Fruit fly (Drosophila melanogaster) ovary, adult (tissue): Measurements from ENCODE around the gene CG14882.

Experiments
- CG17801 ChIP-seq: fragments of 200-800 bp; optimal IDR thresholded peaks from 2 replicates; lab custom pipeline; 2019; ENCODE audit warnings: missing biosample characterization, mild to moderate bottlenecking, missing genetic modification characterization, moderate library complexity; ENCODE audit not compliant: partially characterized antibody

CG14882 gene

DNA sequence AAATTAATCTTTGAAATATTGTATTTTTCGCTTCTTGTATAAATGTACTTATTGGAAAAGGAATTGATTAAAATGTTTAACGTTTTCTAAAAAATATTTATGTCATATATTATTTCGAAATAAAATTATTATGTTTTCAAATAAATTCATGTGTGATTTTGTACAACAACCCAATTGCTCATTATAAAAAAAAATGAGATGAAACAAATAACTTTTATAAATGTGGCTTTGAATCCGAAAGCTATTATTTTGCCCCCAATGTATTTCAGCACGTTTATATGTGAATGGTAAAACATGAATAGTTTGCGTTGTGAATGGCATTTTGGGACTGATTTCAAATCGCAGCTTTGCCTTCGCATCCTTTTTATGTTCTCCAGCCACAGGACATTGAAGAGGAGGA, 8.4 kb upstream of the CG14882 start, which contains the start of gene CG14881:
TSS of gene CG14881 (plus strand) at position 301 of the 400 bp plus-strand sequence.
- no peak for TF ChIP-seq CG17801 (GFP tag; lab: Kevin White, UChicago)

DNA sequence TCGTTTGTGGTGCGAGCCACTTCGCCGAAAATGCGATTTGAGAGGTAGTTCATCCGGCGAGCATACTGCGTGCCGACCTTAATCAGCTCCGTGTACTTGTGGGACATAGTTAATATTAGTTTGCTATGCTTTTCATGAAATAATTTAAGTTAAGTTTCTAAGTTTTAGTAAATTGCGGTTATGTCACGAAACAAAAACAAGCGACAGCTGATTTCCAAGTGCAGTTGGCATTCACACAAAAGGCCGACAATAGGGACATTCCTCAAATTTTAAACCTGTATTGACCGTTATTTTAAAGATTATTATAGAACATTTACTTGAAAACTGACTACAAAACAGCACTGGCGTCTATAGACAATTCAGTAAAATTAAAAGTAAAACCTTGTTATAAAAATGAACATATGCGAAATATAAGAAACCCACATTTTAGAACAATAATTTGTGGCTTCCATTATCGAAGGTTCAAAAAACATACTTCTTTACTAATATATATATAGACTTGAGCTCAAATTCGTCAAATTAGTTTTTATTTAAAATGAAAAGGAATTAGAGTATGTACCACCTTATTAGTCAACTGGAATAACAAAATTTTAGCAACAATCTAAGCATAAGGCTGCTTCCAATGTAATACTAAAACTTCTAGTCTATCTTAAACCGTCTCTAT, 6.5 kb upstream of the CG14882 start, which contains the start of gene mRpS33:
TSS of gene mRpS33 (minus strand) at position 224 of the 664 bp plus-strand sequence.
- no peak for TF ChIP-seq CG17801 (GFP tag; lab: Kevin White, UChicago)

- TF ChIP-seq CG17801 (GFP tag; lab: Kevin White, UChicago): peak; percentile 61
Measured at dm6 chr3R:16441367-16441923, 1.6 kb upstream of the CG14882 start, which contains the start of gene ema. Gene ema (minus strand): TSS chr3R:16441661.

dm6 chr3R:16446836-16447235, 3.8 kb downstream of the CG14882 start:
- TF ChIP-seq CG17801 (GFP tag; lab: Kevin White, UChicago): no peak

DNA sequence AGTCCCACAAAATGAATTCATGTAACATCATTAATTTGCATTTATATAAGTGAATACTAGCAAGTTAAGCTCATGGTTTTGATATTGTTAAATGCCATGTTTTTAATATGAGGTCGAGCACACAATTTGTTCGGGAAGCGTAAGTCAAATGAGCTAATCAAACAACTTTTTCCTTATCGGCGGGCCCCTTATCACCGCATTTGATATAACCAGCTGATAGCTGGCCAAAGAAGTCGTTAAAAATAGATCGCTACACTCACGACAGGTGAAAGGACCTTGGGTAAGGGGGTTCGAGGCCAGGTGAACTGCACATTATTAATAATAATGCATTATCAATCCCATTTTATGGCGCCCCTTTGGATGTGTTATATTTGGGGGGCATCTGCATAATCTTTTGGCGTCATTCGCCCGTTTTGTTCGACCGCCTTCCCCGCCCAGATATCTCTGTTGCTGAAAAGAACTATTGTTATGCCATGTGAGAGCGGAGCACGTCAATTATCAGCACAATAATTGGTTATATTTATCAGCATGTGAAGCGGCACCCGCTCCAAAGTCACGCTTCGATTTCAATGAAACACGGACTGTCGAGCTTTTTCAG, 4.5 kb downstream of the CG14882 start:
- no peak for TF ChIP-seq CG17801 (GFP tag; lab: Kevin White, UChicago)

- TF ChIP-seq CG17801 (GFP tag; lab: Kevin White, UChicago): peak; percentile 15
Measured at dm6 chr3R:16448378-16449134, 5.5 kb downstream of the CG14882 start.

DNA sequence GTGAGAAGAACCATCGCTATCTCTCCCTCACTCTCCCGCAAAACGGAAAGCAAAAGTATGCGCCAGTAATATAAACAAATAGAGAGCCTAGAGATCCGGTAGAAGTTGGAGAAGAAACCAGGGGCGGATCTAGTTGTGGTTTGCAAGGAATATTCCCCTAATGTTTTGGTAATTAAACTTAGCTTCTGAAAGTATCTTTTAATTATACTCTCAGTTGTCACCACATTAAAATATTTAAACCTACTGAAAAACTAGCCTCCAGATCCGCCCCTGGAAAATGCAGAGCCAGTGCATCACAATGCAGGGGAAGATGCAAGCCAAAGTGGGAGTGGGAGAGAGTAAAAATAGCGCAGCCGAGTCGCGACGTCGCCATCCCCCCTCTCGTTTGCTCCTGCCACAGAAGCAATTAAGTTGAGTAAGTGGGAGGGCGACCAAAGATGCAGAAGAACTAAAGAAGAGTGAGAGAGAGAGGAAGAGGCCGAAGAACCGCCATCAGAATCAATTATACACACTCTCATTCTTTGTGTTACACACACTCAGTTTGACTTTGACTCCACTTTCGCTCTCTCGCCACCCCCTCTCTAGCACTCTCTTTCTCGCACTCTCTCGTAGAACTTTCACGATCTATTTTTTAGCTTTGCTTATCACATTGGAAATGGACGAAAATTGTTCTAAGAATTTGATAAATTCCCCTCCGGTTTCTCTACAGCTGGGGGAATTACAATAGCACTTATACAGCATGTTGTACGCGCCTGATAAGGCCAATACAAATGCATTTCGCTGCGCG, 6.4 kb downstream of the CG14882 start:
- peak; percentile 95 for TF ChIP-seq CG17801 (GFP tag; lab: Kevin White, UChicago)

- peak; percentile 39 for TF ChIP-seq CG17801 (GFP tag; lab: Kevin White, UChicago)
Measured at dm6 chr3R:16452954-16453587, 10.1 kb downstream of the CG14882 start.

- peak; percentile 1 for TF ChIP-seq CG17801 (GFP tag; lab: Kevin White, UChicago)
Measured at dm6 chr3R:16453597-16453996, 10.6 kb downstream of the CG14882 start, which contains the start of gene Pak3. Gene Pak3 (minus strand): TSS chr3R:16453821.

DNA sequence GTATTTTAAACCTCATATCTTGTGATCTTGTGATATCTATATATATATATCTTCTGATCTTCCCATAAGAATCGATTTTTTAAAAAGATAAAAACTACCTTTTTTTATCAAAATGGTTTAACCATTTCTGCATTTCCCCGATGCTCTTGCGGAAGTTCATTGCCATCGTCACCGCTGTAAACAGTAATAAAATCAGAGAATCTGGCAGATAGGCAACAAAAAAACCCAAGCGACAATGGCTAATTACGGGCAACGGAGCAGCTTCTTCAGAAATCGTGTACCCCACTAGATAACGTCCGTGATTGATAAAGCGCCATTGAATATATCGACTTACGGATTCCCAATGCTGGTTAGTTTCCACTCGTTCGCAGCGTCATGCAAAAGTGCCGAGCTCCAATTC, 11.2 kb downstream of the CG14882 start, which contains the start of gene CG10405:
TSS of gene CG10405 (plus strand) at position 301 of the 400 bp plus-strand sequence.
- no peak for TF ChIP-seq CG17801 (GFP tag; lab: Kevin White, UChicago)

DNA sequence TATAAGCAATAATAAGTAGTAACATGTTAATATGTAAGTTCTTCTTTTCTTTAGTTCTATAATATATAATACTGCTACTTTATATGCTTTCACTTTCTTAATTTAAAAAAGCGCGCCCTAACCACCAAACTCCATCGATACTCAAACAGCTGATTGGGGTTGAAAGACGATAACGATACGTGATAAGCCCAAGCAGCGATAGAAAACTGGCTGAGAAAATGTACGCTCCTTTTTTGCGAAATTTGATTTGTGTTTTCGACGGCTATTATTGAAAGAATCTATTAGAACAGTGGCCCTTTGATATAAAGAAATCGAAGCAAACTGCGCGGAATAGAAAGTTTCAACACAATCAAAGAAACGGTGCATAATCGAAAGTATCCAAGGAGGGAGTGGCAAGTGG, 12.9 kb downstream of the CG14882 start, which contains the start of gene CG14883:
TSS of gene CG14883 (plus strand) at position 178 of the 400 bp plus-strand sequence.
- no peak for TF ChIP-seq CG17801 (GFP tag; lab: Kevin White, UChicago)

dm6 chr3R:16456607-16457006, 13.6 kb downstream of the CG14882 start:
- TF ChIP-seq CG17801 (GFP tag; lab: Kevin White, UChicago): no peak

DNA sequence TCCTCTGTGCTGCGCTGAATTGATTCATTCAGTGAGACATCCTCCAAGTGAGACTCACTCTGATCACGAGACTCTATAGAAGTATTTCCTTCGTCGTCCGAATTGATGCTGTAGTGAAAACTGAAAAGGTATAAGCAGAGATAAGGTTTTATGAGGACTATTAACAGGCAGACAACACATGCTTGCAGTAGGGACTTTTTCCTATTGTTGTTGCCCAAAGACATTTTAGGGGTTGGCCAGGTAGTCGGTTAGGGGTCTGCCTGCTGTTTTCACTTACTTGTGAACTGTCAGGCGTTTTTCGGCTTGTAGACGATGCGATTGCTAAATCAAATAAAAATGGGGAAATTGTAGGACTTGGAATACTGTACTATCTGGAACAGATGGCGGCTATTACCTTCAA, 25.5 kb downstream of the CG14882 start:
- no peak for TF ChIP-seq CG17801 (GFP tag; lab: Kevin White, UChicago)
